Worm (Caenorhabditis elegans): Measurements from ENCODE around the gene T07H8.11.

Gene T07H8.11

DNA sequence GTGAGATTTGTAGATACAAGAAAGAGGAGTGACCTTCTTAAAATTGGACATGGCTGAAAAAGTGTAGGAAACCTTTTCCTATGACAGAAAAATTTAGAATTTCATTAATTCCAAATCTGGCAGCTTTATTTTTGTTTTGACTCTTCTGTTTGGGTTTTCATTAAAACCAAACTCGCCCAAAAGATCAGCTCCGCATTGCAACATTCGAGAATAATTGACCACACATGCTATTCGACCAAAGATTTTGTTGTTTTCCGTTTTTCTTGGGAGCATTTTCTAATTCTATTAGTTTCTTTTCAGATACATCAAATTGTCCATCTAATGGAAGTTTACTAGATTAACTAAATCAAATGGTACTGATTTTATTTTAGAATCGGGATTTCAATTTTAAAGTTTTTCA, 5.0 kb upstream of the T07H8.11 start, which contains the start of gene mec-1:
mec-1 (plus strand) TSS at position 301 of the 400 bp plus-strand sequence.
- TF ChIP-seq pag-3 (tag; optimal IDR thresholded peaks at IDR 0.05; ENCODE audit: borderline replicate concordance) (no peak), Y22D7AL.16 (tag; optimal IDR thresholded peaks at IDR 0.05) (no peak), syd-9 (tag; optimal IDR thresholded peaks at IDR 0.05) (no peak)

ce11 chrV:6953797-6954196, 2.6 kb upstream of the T07H8.11 start, which contains the start of gene srg-31:
srg-31 (minus strand) TSS chrV:6953897.
- TF ChIP-seq Y22D7AL.16 (tag; optimal IDR thresholded peaks at IDR 0.05) (no peak), ceh-48 (tag; optimal IDR thresholded peaks at IDR 0.05) (no peak), sdc-2 (tag; optimal IDR thresholded peaks at IDR 0.05) (no peak), zip-5 (tag; optimal IDR thresholded peaks at IDR 0.05) (no peak), pax-1 (tag; optimal IDR thresholded peaks at IDR 0.05) (no peak), hlh-13 (GFP tag; optimal IDR thresholded peaks at IDR 0.05) (no peak), ceh-18 (tag; optimal IDR thresholded peaks at IDR 0.05) (no peak)

ce11 chrV:6949770-6950169, 1.4 kb downstream of the T07H8.11 start, which contains the start of gene Y57E12B.11:
Y57E12B.11 (minus strand) TSS chrV:6949870.
- no peak for TF ChIP-seq hlh-13 (GFP tag; optimal IDR thresholded peaks at IDR 0.05)
- TF ChIP-seq pax-1 (tag; optimal IDR thresholded peaks at IDR 0.05) = no peak
- no peak for TF ChIP-seq sox-4 (tag; optimal IDR thresholded peaks at IDR 0.05)
- TF ChIP-seq mec-3 (tag; optimal IDR thresholded peaks at IDR 0.05; ENCODE audit: borderline replicate concordance) = no peak
- TF ChIP-seq tbx-2 (tag; optimal IDR thresholded peaks at IDR 0.05) = no peak
- no peak for TF ChIP-seq ceh-14 (tag; optimal IDR thresholded peaks at IDR 0.05)
- no peak for TF ChIP-seq nhr-232 (tag; optimal IDR thresholded peaks at IDR 0.05)

ce11 chrV:6948225-6948624, 3.0 kb downstream of the T07H8.11 start, which contains the start of gene Y57E12B.1:
Y57E12B.1 (plus strand) TSS chrV:6948525.
- TF ChIP-seq dve-1 (tag; optimal IDR thresholded peaks at IDR 0.05) (no peak), ttx-3 (tag; optimal IDR thresholded peaks at IDR 0.05) (no peak), Y22D7AL.16 (tag; optimal IDR thresholded peaks at IDR 0.05) (no peak), C38D4.7 (GFP tag; optimal IDR thresholded peaks at IDR 0.05) (no peak), eyg-1 (tag; optimal IDR thresholded peaks at IDR 0.05) (no peak), ahr-1 (tag; optimal IDR thresholded peaks at IDR 0.05) (no peak), pax-1 (tag; optimal IDR thresholded peaks at IDR 0.05) (no peak), tbx-7 (tag; optimal IDR thresholded peaks at IDR 0.05) (no peak), sox-4 (tag; optimal IDR thresholded peaks at IDR 0.05) (no peak), T23F11.4 (GFP tag; optimal IDR thresholded peaks at IDR 0.05) (no peak), ceh-9 (tag; optimal IDR thresholded peaks at IDR 0.05) (no peak), elt-2 (tag; optimal IDR thresholded peaks at IDR 0.05) (no peak), ceh-48 (tag; optimal IDR thresholded peaks at IDR 0.05) (no peak)

DNA sequence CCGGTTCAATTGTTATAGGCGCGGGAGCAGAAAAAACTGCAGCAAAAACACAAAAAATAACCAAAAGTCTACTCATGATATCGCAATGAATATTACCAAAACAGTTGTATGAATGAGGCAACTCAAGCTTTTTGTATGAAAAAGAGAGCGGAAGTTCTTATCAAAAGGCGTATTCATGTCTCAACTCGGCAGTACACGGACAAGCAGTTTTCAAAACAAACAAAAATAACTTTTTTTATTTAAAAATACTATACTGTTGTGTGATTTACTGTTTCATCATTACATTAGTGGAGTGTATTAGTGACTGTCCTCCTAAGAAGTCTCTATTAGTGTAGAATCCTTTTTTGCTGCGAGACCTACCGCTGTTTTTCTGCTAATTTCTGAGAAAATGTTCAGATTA, 3.8 kb downstream of the T07H8.11 start, which contains the start of gene Y57E12B.4:
Y57E12B.4 (minus strand) TSS at position 101 of the 400 bp plus-strand sequence.
- TF ChIP-seq ceh-2 (tag; optimal IDR thresholded peaks at IDR 0.05) (no peak), nhr-232 (tag; optimal IDR thresholded peaks at IDR 0.05) (no peak), hlh-30 (tag; optimal IDR thresholded peaks at IDR 0.05; ENCODE audit: insufficient read depth) (no peak), hlh-8 (tag; optimal IDR thresholded peaks at IDR 0.05) (no peak), che-1 (tag; optimal IDR thresholded peaks at IDR 0.05) (no peak), ceh-14 (tag; optimal IDR thresholded peaks at IDR 0.05) (no peak), sdc-2 (tag; optimal IDR thresholded peaks at IDR 0.05) (no peak), ceh-48 (tag; optimal IDR thresholded peaks at IDR 0.05) (no peak), gmeb-2 (tag; optimal IDR thresholded peaks at IDR 0.05) (no peak), ceh-24 (tag; optimal IDR thresholded peaks at IDR 0.05) (no peak), C08G9.2 (tag; optimal IDR thresholded peaks at IDR 0.05) (no peak), ets-4 (tag; optimal IDR thresholded peaks at IDR 0.05) (no peak), dmd-4 (tag; optimal IDR thresholded peaks at IDR 0.05; ENCODE audit: borderline replicate concordance) (no peak)

- TF ChIP-seq ets-4 (tag; optimal IDR thresholded peaks at IDR 0.05) (no peak), ceh-34 (tag; optimal IDR thresholded peaks at IDR 0.05) (no peak), syd-9 (tag; optimal IDR thresholded peaks at IDR 0.05) (no peak), unc-55 (GFP tag; optimal IDR thresholded peaks at IDR 0.05) (no peak), madf-2 (tag; optimal IDR thresholded peaks at IDR 0.05) (no peak), fkh-10 (GFP tag; optimal IDR thresholded peaks at IDR 0.05) (no peak), gmeb-2 (tag; optimal IDR thresholded peaks at IDR 0.05) (no peak), hlh-13 (GFP tag; optimal IDR thresholded peaks at IDR 0.05) (no peak), zip-5 (tag; optimal IDR thresholded peaks at IDR 0.05) (no peak), fkh-6 (tag; optimal IDR thresholded peaks at IDR 0.05) (no peak), K02D7.2 (tag; optimal IDR thresholded peaks at IDR 0.05) (no peak), T23F11.4 (GFP tag; optimal IDR thresholded peaks at IDR 0.05) (no peak), ahr-1 (tag; optimal IDR thresholded peaks at IDR 0.05) (no peak), rnt-1 (tag; optimal IDR thresholded peaks at IDR 0.05) (no peak), tbx-2 (tag; optimal IDR thresholded peaks at IDR 0.05) (no peak), pax-1 (tag; optimal IDR thresholded peaks at IDR 0.05) (no peak), C38D4.7 (GFP tag; optimal IDR thresholded peaks at IDR 0.05) (no peak), hlh-6 (tag; optimal IDR thresholded peaks at IDR 0.05) (no peak), lin-11 (tag; optimal IDR thresholded peaks at IDR 0.05) (no peak)
Measured at ce11 chrV:6935878-6936277, 15.3 kb downstream of the T07H8.11 start, which contains the start of gene Y57E12B.10. Y57E12B.10 (minus strand) TSS chrV:6935978.
